Fruit fly (Drosophila melanogaster): Measurements from ENCODE around the gene CG7296.
A peak's percentile ranks its signal among the peaks of the same experiment; 100 is the strongest.

DNA sequence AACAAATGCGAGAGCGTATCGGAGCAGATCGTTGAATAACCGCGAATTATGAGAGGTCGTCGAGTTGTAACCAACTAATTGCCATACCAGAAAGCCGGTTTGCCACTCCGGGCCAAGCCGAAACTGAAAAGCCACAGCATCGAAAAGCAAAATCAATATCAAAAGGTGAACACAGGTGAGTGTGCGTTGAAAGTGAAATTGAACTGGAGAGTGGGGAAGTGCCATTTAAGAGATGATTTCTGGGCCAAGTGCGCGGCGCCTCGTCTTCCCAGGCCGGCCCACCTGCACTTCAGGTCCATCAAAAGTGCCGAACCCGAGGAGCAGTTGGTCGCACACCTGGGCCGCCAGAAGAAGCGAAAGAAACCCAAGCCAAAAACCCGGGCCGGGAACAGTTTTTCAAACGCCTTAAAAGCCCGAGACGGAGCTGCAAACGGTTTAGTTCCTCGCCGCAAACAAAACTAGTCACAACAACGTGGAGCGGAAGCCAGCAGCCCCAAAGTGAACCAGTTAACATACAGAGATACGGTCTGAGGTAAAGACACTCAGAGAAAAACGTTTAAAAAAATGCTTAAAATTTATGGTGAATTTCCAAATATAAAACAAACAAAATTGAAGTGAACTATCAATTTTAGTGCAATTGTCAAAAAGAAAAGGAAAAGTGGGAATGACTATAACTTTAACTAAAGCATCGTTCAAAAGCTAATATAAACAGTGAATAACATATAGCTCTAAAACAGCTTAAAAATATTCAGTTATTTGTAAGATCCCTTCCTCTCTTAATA is 9.7 kb downstream of the CG7296 start, which contains the start of gene CG17104:
- TF ChIP-seq Vsx2 (GFP tag; optimal IDR thresholded peaks at IDR 0.05; ENCODE audit: partially characterized antibody) (no peak), br (GFP tag; optimal IDR thresholded peaks at IDR 0.05) (peak; percentile 33), usp (GFP tag; optimal IDR thresholded peaks at IDR 0.05) (no peak), pan (optimal IDR thresholded peaks at IDR 0.05) (no peak), fru (GFP tag; optimal IDR thresholded peaks at IDR 0.05) (peak; percentile 75), Hnf4 (GFP tag; optimal IDR thresholded peaks at IDR 0.05) (peak; percentile 29), rgr (GFP tag; optimal IDR thresholded peaks at IDR 0.05) (peak; percentile 58), psq (GFP tag; optimal IDR thresholded peaks at IDR 0.05) (no peak), Jra (GFP tag; optimal IDR thresholded peaks at IDR 0.05) (no peak), h (GFP tag; optimal IDR thresholded peaks at IDR 0.05) (peak; percentile 63), Dfd (GFP tag; optimal IDR thresholded peaks at IDR 0.05) (no peak)
